Fruit fly (Drosophila melanogaster): ENCODE data around the gene Acam.

DNA sequence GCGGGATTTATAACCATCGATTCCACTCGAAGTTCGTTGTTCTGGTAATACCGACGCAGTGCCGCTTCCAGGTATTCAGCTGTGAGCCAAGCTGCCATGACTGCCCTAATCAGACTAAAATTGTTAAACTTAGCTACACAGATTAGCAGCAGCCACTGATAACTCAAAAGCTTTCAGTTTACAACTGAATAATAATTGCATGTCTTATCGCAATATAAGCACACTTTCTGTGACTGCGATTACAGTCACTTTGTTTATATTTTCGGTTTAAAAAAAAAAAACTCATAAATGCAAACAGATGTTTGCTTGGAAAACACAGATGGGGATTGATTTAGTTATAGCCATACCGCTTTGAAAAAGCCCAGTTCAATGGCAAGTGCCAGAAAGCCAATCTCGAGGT lies 22.4 kb upstream of the Acam start, which contains the start of gene CG31380:
- TF ChIP-seq CG11617 (GFP tag; optimal IDR thresholded peaks at IDR 0.05), result no peak
- no peak for TF ChIP-seq pad (GFP tag; optimal IDR thresholded peaks at IDR 0.05)
- TF ChIP-seq CG1620 (GFP tag; optimal IDR thresholded peaks at IDR 0.05), result no peak
- TF ChIP-seq cnc (optimal IDR thresholded peaks at IDR 0.05), result no peak
- no peak for TF ChIP-seq CG5204 (GFP tag; optimal IDR thresholded peaks at IDR 0.05)
- no peak for TF ChIP-seq CG7101 (tag; optimal IDR thresholded peaks at IDR 0.05)
- TF ChIP-seq CG12768 (GFP tag; optimal IDR thresholded peaks at IDR 0.05), result no peak
- TF ChIP-seq ovo (GFP tag; optimal IDR thresholded peaks at IDR 0.05), result no peak
- TF ChIP-seq Mnt (GFP tag; optimal IDR thresholded peaks at IDR 0.05), result no peak
- no peak for TF ChIP-seq kay (GFP tag; ENCODE audit: borderline replicate concordance)
